Fruit fly (Drosophila melanogaster) whole organism, embryonic: ENCODE measurements around the gene Pp1-13C.
A peak's percentile ranks its signal among the peaks of the same experiment; 100 is the strongest.

Experiments
- BEAF-32 ChIP-seq: fragments of 200-800 bp; sonication (Bioruptor generic); optimal IDR thresholded peaks from 3 replicates; lab custom pipeline; 2017; ENCODE audit warnings: missing biosample characterization, missing genetic modification characterization, mild to moderate bottlenecking, moderate library complexity, missing genetic modification reagents
- C15 ChIP-seq: fragments of 200-800 bp; sonication (Bioruptor generic); IDR thresholded peaks from 3 replicates; pipeline ENCODE4 v1.3.6; 2022; ENCODE audit warnings: missing biosample characterization, missing genetic modification characterization
- CG11504 ChIP-seq: fragments of 200-800 bp; sonication (Bioruptor generic); optimal IDR thresholded peaks from 3 replicates; lab custom pipeline; 2019; ENCODE audit warnings: missing biosample characterization, mild to moderate bottlenecking, missing genetic modification characterization, moderate library complexity
- CG12219 ChIP-seq: fragments of 200-800 bp; sonication (Bioruptor generic); optimal IDR thresholded peaks from 3 replicates; lab custom pipeline; 2018; ENCODE audit warnings: missing biosample characterization, mild to moderate bottlenecking, missing genetic modification characterization
- CG13287 ChIP-seq: fragments of 200-800 bp; sonication (Bioruptor generic); IDR thresholded peaks from 2 replicates; pipeline ENCODE4 v1.3.6; 2022; ENCODE audit warnings: missing biosample characterization, missing genetic modification characterization; ENCODE audit not compliant: partially characterized antibody
- CG13296 ChIP-seq: fragments of 200-800 bp; sonication (Bioruptor generic); optimal IDR thresholded peaks from 3 replicates; lab custom pipeline; 2018; ENCODE audit warnings: missing biosample characterization, mild to moderate bottlenecking, missing genetic modification characterization
- CG1603 ChIP-seq: fragments of 200-800 bp; sonication (Bioruptor generic); optimal IDR thresholded peaks from 2 replicates; lab custom pipeline; 2019; ENCODE audit warnings: missing biosample characterization, mild to moderate bottlenecking, missing genetic modification characterization, moderate library complexity
- CG16813 ChIP-seq: fragments of 200-800 bp; sonication (Bioruptor generic); IDR thresholded peaks from 3 replicates; pipeline ENCODE4 v1.3.6; 2022; ENCODE audit warnings: missing biosample characterization, missing genetic modification characterization; ENCODE audit not compliant: partially characterized antibody
- CG16863 ChIP-seq: fragments of 200-800 bp; sonication (Bioruptor generic); optimal IDR thresholded peaks from 3 replicates; lab custom pipeline; 2016; ENCODE audit warnings: missing biosample characterization, missing genetic modification characterization
- CG17802 ChIP-seq: fragments of 200-800 bp; sonication (Bioruptor generic); optimal IDR thresholded peaks from 2 replicates; lab custom pipeline; 2018; ENCODE audit warnings: missing biosample characterization, mild to moderate bottlenecking, missing genetic modification characterization, moderate library complexity
- CG18476 ChIP-seq: fragments of 200-800 bp; sonication (Bioruptor generic); optimal IDR thresholded peaks from 2 replicates; lab custom pipeline; 2016; ENCODE audit warnings: missing biosample characterization, mild to moderate bottlenecking, missing genetic modification characterization
- CG18619 ChIP-seq: fragments of 200-800 bp; sonication (Bioruptor generic); optimal IDR thresholded peaks from 3 replicates; lab custom pipeline; 2017; ENCODE audit warnings: missing biosample characterization, mild to moderate bottlenecking, missing genetic modification characterization
- CG34224 ChIP-seq: fragments of 200-800 bp; sonication (Bioruptor generic); IDR thresholded peaks from 3 replicates; pipeline ENCODE4 v1.3.6; 2022; ENCODE audit warnings: missing biosample characterization, missing genetic modification characterization; ENCODE audit not compliant: partially characterized antibody
- CG3995 ChIP-seq: fragments of 200-800 bp; sonication (Bioruptor generic); optimal IDR thresholded peaks from 3 replicates; lab custom pipeline; 2016; ENCODE audit warnings: missing biosample characterization, missing genetic modification characterization
- CG4404 ChIP-seq: fragments of 200-800 bp; sonication (Bioruptor generic); IDR thresholded peaks from 2 replicates; pipeline ENCODE4 v1.3.6; 2022; ENCODE audit warnings: missing biosample characterization, missing genetic modification characterization
- CG4707 ChIP-seq: fragments of 200-800 bp; sonication (Bioruptor generic); optimal IDR thresholded peaks from 2 replicates; lab custom pipeline; 2018; ENCODE audit warnings: missing biosample characterization, mild to moderate bottlenecking, missing genetic modification characterization, moderate library complexity
- CG6689 ChIP-seq: fragments of 200-800 bp; sonication (Bioruptor generic); IDR thresholded peaks from 2 replicates; pipeline ENCODE4 v1.3.6; 2022; ENCODE audit warnings: missing biosample characterization, missing genetic modification characterization
- CG7271 ChIP-seq: fragments of 200-800 bp; sonication (Bioruptor generic); optimal IDR thresholded peaks from 2 replicates; lab custom pipeline; 2018; ENCODE audit warnings: missing biosample characterization, mild to moderate bottlenecking, missing genetic modification characterization, moderate library complexity
- CG7372 ChIP-seq: fragments of 200-800 bp; sonication (Bioruptor generic); IDR thresholded peaks from 2 replicates; pipeline ENCODE4 v1.3.6; 2022; ENCODE audit warnings: missing biosample characterization, missing genetic modification characterization
- CG8359 ChIP-seq: fragments of 200-800 bp; sonication (Bioruptor generic); optimal IDR thresholded peaks from 2 replicates; lab custom pipeline; 2017; ENCODE audit warnings: missing biosample characterization, mild to moderate bottlenecking, missing genetic modification characterization, borderline replicate concordance
- CG9609 ChIP-seq: fragments of 200-800 bp; sonication (Bioruptor generic); optimal IDR thresholded peaks from 3 replicates; lab custom pipeline; 2016; ENCODE audit warnings: missing biosample characterization, missing genetic modification characterization
- Dip2 ChIP-seq: fragments of 200-800 bp; sonication (Bioruptor generic); IDR thresholded peaks from 2 replicates; pipeline ENCODE4 v1.3.6; 2022; ENCODE audit warnings: missing biosample characterization, missing genetic modification characterization
- Dll ChIP-seq: fragments of 200-800 bp; sonication (Bioruptor generic); IDR thresholded peaks from 4 replicates; pipeline ENCODE4 v1.3.6; 2022; ENCODE audit warnings: missing biosample characterization, missing genetic modification characterization; ENCODE audit not compliant: partially characterized antibody
- Doc2 ChIP-seq: fragments of 200-800 bp; sonication (Bioruptor generic); IDR thresholded peaks from 2 replicates; pipeline ENCODE4 v1.3.6; 2022; ENCODE audit warnings: missing biosample characterization, missing genetic modification characterization
- Fer1 ChIP-seq: fragments of 200-800 bp; sonication (Bioruptor generic); optimal IDR thresholded peaks from 2 replicates; lab custom pipeline; 2017; ENCODE audit warnings: missing biosample characterization, mild to moderate bottlenecking, missing genetic modification characterization
- H15 ChIP-seq: fragments of 200-800 bp; sonication (Bioruptor generic); IDR thresholded peaks from 3 replicates; pipeline ENCODE4 v1.3.6; 2022; ENCODE audit warnings: missing biosample characterization, missing genetic modification characterization
- Max ChIP-seq: fragments of 200-800 bp; sonication (Bioruptor generic); optimal IDR thresholded peaks from 2 replicates; lab custom pipeline; 2016; ENCODE audit warnings: missing biosample characterization, mild to moderate bottlenecking, missing genetic modification characterization
- Meics ChIP-seq: fragments of 200-800 bp; sonication (Bioruptor generic); optimal IDR thresholded peaks from 2 replicates; lab custom pipeline; 2017; ENCODE audit warnings: missing biosample characterization, mild to moderate bottlenecking, missing genetic modification characterization
- Myb ChIP-seq: fragments of 200-800 bp; sonication (Bioruptor generic); optimal IDR thresholded peaks from 2 replicates; lab custom pipeline; 2016; ENCODE audit warnings: missing biosample characterization, missing genetic modification characterization
- NK7.1 ChIP-seq: fragments of 200-800 bp; sonication (Bioruptor generic); optimal IDR thresholded peaks from 3 replicates; lab custom pipeline; 2016; ENCODE audit warnings: missing biosample characterization, missing genetic modification characterization
- Nf-YA ChIP-seq: fragments of 200-800 bp; sonication (Bioruptor generic); IDR thresholded peaks from 2 replicates; pipeline ENCODE4 v1.3.6; 2022; ENCODE audit warnings: missing biosample characterization, missing genetic modification characterization
- Scr ChIP-seq: fragments of 200-800 bp; sonication (Bioruptor generic); IDR thresholded peaks from 2 replicates; pipeline ENCODE4 v1.3.6; 2022; ENCODE audit warnings: missing biosample characterization, missing genetic modification characterization; ENCODE audit not compliant: partially characterized antibody
- Six4 ChIP-seq: fragments of 200-800 bp; sonication (Bioruptor generic); optimal IDR thresholded peaks from 2 replicates; lab custom pipeline; 2016; ENCODE audit warnings: missing biosample characterization, missing genetic modification characterization
- TFAM ChIP-seq: fragments of 200-800 bp; sonication (Bioruptor generic); optimal IDR thresholded peaks from 2 replicates; lab custom pipeline; 2017; ENCODE audit warnings: missing biosample characterization, missing genetic modification characterization, inconsistent platforms
- Taf1 ChIP-seq: fragments of 200-800 bp; sonication (Bioruptor generic); IDR thresholded peaks from 2 replicates; pipeline ENCODE4 v1.3.6; 2022; ENCODE audit warnings: missing biosample characterization, missing genetic modification characterization
- YL-1 ChIP-seq: fragments of 200-800 bp; sonication (Bioruptor generic); optimal IDR thresholded peaks from 3 replicates; lab custom pipeline; 2017; ENCODE audit warnings: missing biosample characterization, mild to moderate bottlenecking, missing genetic modification characterization
- amos ChIP-seq: fragments of 200-800 bp; sonication (Bioruptor generic); IDR thresholded peaks from 2 replicates; pipeline ENCODE4 v1.3.6; 2022; ENCODE audit warnings: missing biosample characterization, missing genetic modification characterization; ENCODE audit not compliant: partially characterized antibody
- br ChIP-seq: fragments of >200 bp; optimal IDR thresholded peaks from 2 replicates; lab custom pipeline; 2017
- chn ChIP-seq: fragments of 200-800 bp; sonication (Bioruptor generic); optimal IDR thresholded peaks from 2 replicates; lab custom pipeline; 2016; ENCODE audit warnings: missing biosample characterization, missing genetic modification characterization
- ci ChIP-seq: fragments of 200-800 bp; sonication (Bioruptor generic); IDR thresholded peaks from 3 replicates; pipeline ENCODE4 v1.3.6; 2022; ENCODE audit warnings: missing biosample characterization, missing genetic modification characterization
- dysf ChIP-seq: fragments of 200-800 bp; sonication (Bioruptor generic); IDR thresholded peaks from 3 replicates; pipeline ENCODE4 v1.3.6; 2022; ENCODE audit warnings: missing biosample characterization, missing genetic modification characterization
- ewg ChIP-seq: fragments of 200-800 bp; sonication (Bioruptor generic); optimal IDR thresholded peaks from 3 replicates; lab custom pipeline; 2017; ENCODE audit warnings: mild to moderate bottlenecking, missing biosample characterization, missing genetic modification reagents, missing genetic modification characterization
- her ChIP-seq: fragments of 200-800 bp; sonication (Bioruptor generic); optimal IDR thresholded peaks from 2 replicates; lab custom pipeline; 2016; ENCODE audit warnings: missing biosample characterization, missing genetic modification characterization
- inv ChIP-seq: fragments of 200-800 bp; sonication (Bioruptor generic); IDR thresholded peaks from 2 replicates; pipeline ENCODE4 v1.3.6; 2022; ENCODE audit warnings: missing biosample characterization, missing genetic modification characterization; ENCODE audit not compliant: partially characterized antibody
- jumu ChIP-seq: fragments of 200-800 bp; sonication (Bioruptor generic); optimal IDR thresholded peaks from 3 replicates; lab custom pipeline; 2016; ENCODE audit warnings: missing biosample characterization, missing genetic modification characterization
- kay ChIP-seq: fragments of 200-800 bp; sonication (Bioruptor generic); optimal IDR thresholded peaks from 2 replicates; lab custom pipeline; 2016; ENCODE audit warnings: missing biosample characterization, missing genetic modification characterization
- pzg ChIP-seq: fragments of 200-800 bp; sonication (Bioruptor generic); optimal IDR thresholded peaks from 3 replicates; lab custom pipeline; 2018; ENCODE audit warnings: missing biosample characterization, mild to moderate bottlenecking, missing genetic modification characterization, moderate library complexity
- ranshi ChIP-seq: fragments of 200-800 bp; sonication (Bioruptor generic); IDR thresholded peaks from 2 replicates; pipeline ENCODE4 v1.3.6; 2022; ENCODE audit warnings: missing biosample characterization, missing genetic modification characterization
- unc-4 ChIP-seq: fragments of 200-800 bp; sonication (Bioruptor generic); IDR thresholded peaks from 2 replicates; pipeline ENCODE4 v1.3.6; 2022; ENCODE audit warnings: missing biosample characterization, missing genetic modification characterization; ENCODE audit not compliant: partially characterized antibody
- vnd ChIP-seq: fragments of 200-800 bp; sonication (Bioruptor generic); IDR thresholded peaks from 3 replicates; pipeline ENCODE4 v1.3.6; 2022; ENCODE audit warnings: missing biosample characterization, missing genetic modification characterization; ENCODE audit not compliant: partially characterized antibody
- zfh2 ChIP-seq: fragments of 200-800 bp; sonication (Bioruptor generic); optimal IDR thresholded peaks from 2 replicates; lab custom pipeline; 2016; ENCODE audit warnings: missing biosample characterization, missing genetic modification characterization

The Pp1-13C gene

dm6 chrX:15387344-15387743, 26.5 kb upstream of the Pp1-13C start:
- TF ChIP-seq BEAF-32 (GFP tag; lab: Kevin White, UChicago) (peak; percentile 29), CG4404 (GFP tag; lab: Robert Waterston, UW) (no peak), br (no peak), TFAM (GFP tag; lab: Kevin White, UChicago) (no peak), Max (GFP tag; lab: Kevin White, UChicago) (no peak), CG18476 (GFP tag; lab: Kevin White, UChicago) (no peak), CG1603 (tag; lab: Kevin White, UChicago) (no peak), Doc2 (GFP tag; lab: Robert Waterston, UW) (no peak), YL-1 (GFP tag; lab: Kevin White, UChicago) (no peak), CG17802 (tag; lab: Kevin White, UChicago) (no peak), ci (no peak), CG13296 (no peak), Taf1 (GFP tag; lab: Robert Waterston, UW) (no peak), Scr (GFP tag; lab: Robert Waterston, UW) (peak; percentile 50; the same call in 1 of the 2 replicates), Meics (GFP tag; lab: Kevin White, UChicago) (no peak), Fer1 (no peak), kay (no peak), CG7372 (GFP tag; lab: Robert Waterston, UW) (no peak), ranshi (no peak), jumu (GFP tag; lab: Kevin White, UChicago) (no peak), NK7.1 (GFP tag; lab: Kevin White, UChicago) (no peak), CG8359 (GFP tag; lab: Kevin White, UChicago) (no peak), Dll (GFP tag; lab: Robert Waterston, UW) (peak; percentile 55; the same call in 3 of the 4 replicates), CG34224 (no peak), H15 (GFP tag; lab: Robert Waterston, UW) (no peak), CG7271 (tag; lab: Kevin White, UChicago) (no peak), pzg (GFP tag; lab: Kevin White, UChicago) (no peak), CG9609 (GFP tag; lab: Kevin White, UChicago) (no peak), CG18619 (GFP tag; lab: Kevin White, UChicago) (no peak), CG16813 (peak; percentile 53; the same call in 2 of the 3 replicates), ewg (GFP tag; lab: Kevin White, UChicago) (no peak), Nf-YA (GFP tag; lab: Robert Waterston, UW) (no peak), zfh2 (GFP tag; lab: Kevin White, UChicago) (no peak), her (GFP tag; lab: Kevin White, UChicago) (no peak), CG11504 (tag; lab: Kevin White, UChicago) (no peak), CG3995 (GFP tag; lab: Kevin White, UChicago) (no peak), dysf (GFP tag; lab: Robert Waterston, UW) (no peak), inv (GFP tag; lab: Robert Waterston, UW) (no peak), CG4707 (no peak), CG16863 (GFP tag; lab: Kevin White, UChicago) (no peak), CG12219 (GFP tag; lab: Kevin White, UChicago) (no peak), Myb (GFP tag; lab: Kevin White, UChicago) (no peak), amos (GFP tag; lab: Robert Waterston, UW) (peak; percentile 21; the same call in 1 of the 2 replicates), CG6689 (GFP tag; lab: Robert Waterston, UW) (no peak), Six4 (GFP tag; lab: Kevin White, UChicago) (no peak), unc-4 (peak; percentile 35; the same call in 1 of the 2 replicates), chn (GFP tag; lab: Kevin White, UChicago) (no peak), CG13287 (GFP tag; lab: Robert Waterston, UW) (0 out of 2 replicates have a peak, but pooled peaks have one; percentile 22), vnd (GFP tag; lab: Robert Waterston, UW) (0 out of 3 replicates have a peak, but pooled peaks have one; percentile 17), Dip2 (GFP tag; lab: Robert Waterston, UW) (no peak), C15 (no peak)
